Worm (Caenorhabditis elegans): ENCODE data around the gene Y73B6BL.47.
A peak's percentile ranks its signal among the peaks of the same experiment; 100 is the strongest.

The Y73B6BL.47 gene

DNA sequence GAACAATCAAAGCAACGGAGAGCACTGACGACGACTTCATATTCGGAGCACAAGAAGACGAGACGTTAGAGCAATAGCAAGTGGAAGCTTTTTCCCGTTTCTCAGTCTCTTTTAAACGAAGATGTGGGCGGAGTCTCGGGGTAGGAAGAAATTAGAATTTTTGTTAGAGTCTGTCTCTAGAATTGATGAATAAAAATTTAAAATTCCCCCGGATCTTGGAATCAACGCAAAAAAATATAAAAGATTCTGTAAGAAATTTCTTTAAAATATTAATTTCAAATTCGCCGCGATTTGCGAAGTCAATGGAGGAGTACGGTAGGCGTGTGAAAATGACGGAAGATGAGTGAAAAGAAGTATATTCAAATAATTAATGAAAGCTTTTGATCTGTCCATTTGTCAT is 51.7 kb downstream of the Y73B6BL.47 start, which contains the start of gene nlp-71:
TSS of gene nlp-71 (minus strand) at position 101 of the 400 bp plus-strand sequence.
- TF ChIP-seq fkh-10 (GFP tag; optimal IDR thresholded peaks at IDR 0.05) (no peak), ama-1 (optimal IDR thresholded peaks at IDR 0.05) (no peak), saeg-2 (GFP tag; IDR thresholded peaks at IDR 0.05) (no peak), ztf-7 (tag; optimal IDR thresholded peaks at IDR 0.05) (no peak), nhr-111 (GFP tag; optimal IDR thresholded peaks at IDR 0.05) (no peak)

DNA sequence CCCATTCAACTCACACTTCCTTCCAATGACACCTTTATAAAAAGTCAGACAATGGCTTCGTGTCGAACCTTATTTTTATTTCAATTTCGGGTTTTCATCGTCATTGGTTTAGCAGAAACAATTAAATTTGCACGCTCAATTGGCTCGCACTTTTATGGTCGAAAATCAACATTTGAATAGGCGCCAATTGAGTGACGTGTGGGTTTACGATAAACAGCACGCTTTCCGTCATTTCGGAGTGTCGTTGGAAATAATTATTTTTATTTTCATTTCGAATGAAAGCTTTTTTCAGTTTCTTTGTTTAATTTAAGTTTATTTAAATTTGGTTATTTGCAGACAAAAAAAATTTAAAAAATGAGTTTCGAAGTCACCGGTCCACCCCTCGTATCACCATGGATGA is 53.4 kb downstream of the Y73B6BL.47 start, which contains the start of gene exos-2:
TSS of gene exos-2 (plus strand) at position 330 of the 400 bp plus-strand sequence.
- TF ChIP-seq R02D3.7 (tag; optimal IDR thresholded peaks at IDR 0.05): peak; percentile 95
- TF ChIP-seq hmg-1.1 (GFP tag; IDR thresholded peaks at IDR 0.05): 0 out of 2 replicates have a peak, but pooled peaks have one; percentile 12
- TF ChIP-seq dmd-6 (GFP tag; IDR thresholded peaks at IDR 0.05): no peak
- peak; percentile 46 for TF ChIP-seq lin-38 (GFP tag; IDR thresholded peaks at IDR 0.05)
- peak; percentile 96 for TF ChIP-seq dpl-1 (GFP tag; optimal IDR thresholded peaks at IDR 0.05)
- TF ChIP-seq F26F4.8 (GFP tag; conservative IDR thresholded peaks at IDR 0.05): no peak
- TF ChIP-seq ceh-62 (tag; optimal IDR thresholded peaks at IDR 0.05): no peak
- TF ChIP-seq spr-3 (GFP tag; optimal IDR thresholded peaks at IDR 0.05): no peak
- no peak for TF ChIP-seq zip-11 (GFP tag; IDR thresholded peaks at IDR 0.05)
- TF ChIP-seq ZK546.5 (tag; optimal IDR thresholded peaks at IDR 0.05): no peak
- peak; percentile 32 for TF ChIP-seq fkh-10 (GFP tag; optimal IDR thresholded peaks at IDR 0.05)
- no peak for TF ChIP-seq egl-43 (GFP tag; IDR thresholded peaks at IDR 0.05)
- no peak for TF ChIP-seq pha-4 (GFP tag; IDR thresholded peaks at IDR 0.05)
- TF ChIP-seq pha-4 (tag; optimal IDR thresholded peaks at IDR 0.05): peak; percentile 17
- TF ChIP-seq aha-1 (tag): peak; percentile 35
- no peak for TF ChIP-seq Y5F2A.4 (GFP tag; optimal IDR thresholded peaks at IDR 0.05)
- TF ChIP-seq mxl-2 (GFP tag; conservative IDR thresholded peaks at IDR 0.05): no peak
- TF ChIP-seq attf-4 (tag; optimal IDR thresholded peaks at IDR 0.05): no peak
- peak; percentile 99 for TF ChIP-seq Y48G9A.11 (GFP tag; IDR thresholded peaks at IDR 0.05)
- no peak for TF ChIP-seq ztf-11 (tag; optimal IDR thresholded peaks at IDR 0.05)
- TF ChIP-seq jun-1 (tag; optimal IDR thresholded peaks at IDR 0.05): no peak
- no peak for TF ChIP-seq tra-1 (GFP tag; IDR thresholded peaks at IDR 0.05)
- TF ChIP-seq F44E2.7 (GFP tag; IDR thresholded peaks at IDR 0.05): no peak
- peak; percentile 98 for TF ChIP-seq T20F7.1 (GFP tag; optimal IDR thresholded peaks at IDR 0.05)

DNA sequence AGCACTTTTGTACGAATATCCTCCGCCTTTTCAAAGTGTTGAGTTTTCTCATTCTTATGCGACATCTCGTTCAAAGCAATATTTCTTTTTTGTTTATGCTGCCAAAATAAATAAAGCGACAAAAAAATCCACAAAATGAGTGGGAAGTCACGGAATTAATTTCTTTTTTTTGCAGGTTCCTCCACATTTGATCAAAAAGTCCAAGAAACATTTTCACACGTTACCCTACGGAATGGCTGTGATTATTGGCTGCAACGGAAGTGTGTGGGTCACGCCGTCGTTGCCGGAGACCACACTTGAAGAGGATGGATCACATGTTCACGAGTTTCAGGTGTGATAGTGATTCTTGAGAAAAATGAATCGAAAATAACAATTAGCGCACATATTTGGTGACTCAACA is 54.8 kb downstream of the Y73B6BL.47 start, which contains the start of gene Y73B6BL.22:
TSS of gene Y73B6BL.22 (minus strand) at position 101 of the 400 bp plus-strand sequence.
- TF ChIP-seq dve-1 (tag; optimal IDR thresholded peaks at IDR 0.05; ENCODE audit: insufficient read depth) (no peak), fos-1 (tag; optimal IDR thresholded peaks at IDR 0.05) (no peak), aha-1 (tag) (peak; percentile 8)

DNA sequence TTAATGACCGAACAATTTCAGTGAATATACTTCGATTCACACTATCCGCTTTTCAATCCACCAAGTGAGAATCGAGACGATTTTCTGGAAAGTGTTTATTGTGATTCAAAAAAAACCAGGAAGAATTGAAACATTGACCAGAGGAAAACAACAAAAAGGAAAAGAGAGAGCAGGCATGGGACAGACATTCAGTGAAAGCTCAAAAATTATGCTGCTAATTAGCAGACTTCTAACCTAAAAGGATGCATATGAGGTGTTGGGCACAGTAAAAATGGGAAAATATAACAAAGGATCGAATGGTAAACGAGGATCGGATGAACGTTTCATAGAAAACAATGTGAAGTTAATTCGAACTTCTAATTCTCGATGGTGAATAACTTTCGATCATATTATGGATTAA is 55.8 kb downstream of the Y73B6BL.47 start:
- TF ChIP-seq F49E8.2 (tag; optimal IDR thresholded peaks at IDR 0.05; ENCODE audit: borderline replicate concordance) (peak; percentile 20), nhr-76 (tag; optimal IDR thresholded peaks at IDR 0.05) (no peak)
